Worm (Caenorhabditis elegans) whole organism, L4 larva: ENCODE measurements around the gene gakh-1.

Experiments used
- D1046.2 ChIP-seq: fragments of 200-800 bp; sonication (Bioruptor generic); IDR thresholded peaks from 2 replicates; pipeline ENCODE4 v1.3.6; 2022; ENCODE audit warnings: missing genetic modification characterization, missing compliant biosample characterization
- F37D6.2 ChIP-seq: sonication (generic microtip); optimal IDR thresholded peaks from 2 replicates; lab custom pipeline; 2016; ENCODE audit warnings: mild to moderate bottlenecking, missing genetic modification characterization, missing compliant biosample characterization
- F44E2.7 ChIP-seq: fragments of 200-800 bp; sonication (Bioruptor generic); IDR thresholded peaks from 2 replicates; pipeline ENCODE4 v2.1.2; 2022; ENCODE audit warnings: missing genetic modification characterization, missing compliant biosample characterization
- T26A8.4 ChIP-seq: fragments of 200-800 bp; sonication (Bioruptor generic); IDR thresholded peaks from 2 replicates; pipeline ENCODE4 v1.3.6; 2022; ENCODE audit warnings: missing genetic modification characterization, missing compliant biosample characterization
- Y105C5A.15 ChIP-seq: fragments of 200-800 bp; sonication (Bioruptor generic); IDR thresholded peaks from 2 replicates; pipeline ENCODE4 v1.3.6; 2022; ENCODE audit warnings: missing genetic modification characterization, missing compliant biosample characterization
- Y75B8A.6 ChIP-seq: fragments of 200-800 bp; sonication (Bioruptor generic); IDR thresholded peaks from 2 replicates; pipeline ENCODE4 v1.3.6; 2022; ENCODE audit warnings: missing genetic modification reagents, missing genetic modification characterization, missing compliant biosample characterization
- ZK546.5 ChIP-seq, 2 experiments: sonication (generic microtip); optimal IDR thresholded peaks; 2 replicates each; lab custom pipeline; 2017; ENCODE audit warnings: missing biosample characterization in 2 of 2, missing genetic modification characterization in 2 of 2
- aha-1 ChIP-seq: fragments of 150-350 bp; peaks from one replicate; lab custom pipeline; 2014; ENCODE audit warnings: missing biosample characterization, missing genetic modification characterization
- attf-4 ChIP-seq: sonication (generic microtip); optimal IDR thresholded peaks from 3 replicates; lab custom pipeline; 2017; ENCODE audit warnings: missing biosample characterization, missing genetic modification characterization
- ceh-32 ChIP-seq: sonication (generic microtip); optimal IDR thresholded peaks from 2 replicates; lab custom pipeline; 2016; ENCODE audit warnings: mild to moderate bottlenecking, missing genetic modification characterization, missing compliant biosample characterization; ENCODE audit not compliant: poor library complexity
- cey-2 ChIP-seq: sonication (generic microtip); optimal IDR thresholded peaks from 3 replicates; lab custom pipeline; 2017; ENCODE audit warnings: missing genetic modification characterization, mild to moderate bottlenecking, missing compliant biosample characterization, antibody characterized with exemption, borderline replicate concordance; ENCODE audit not compliant: insufficient read depth
- daf-16 ChIP-seq, 3 experiments: sonication (generic microtip); optimal IDR thresholded peaks; 2 replicates each; lab custom pipeline; 2016 to 2017; ENCODE audit warnings: missing genetic modification characterization in 3 of 3, missing genetic modification reagents in 3 of 3, mild to moderate bottlenecking in 2 of 3, missing compliant biosample characterization in 2 of 3, missing biosample characterization in 1 of 3, moderate library complexity in 1 of 3
- daf-19 ChIP-seq: fragments of 200-800 bp; sonication (Bioruptor generic); conservative IDR thresholded peaks from 2 replicates; pipeline ENCODE4 v1.3.6; 2022; ENCODE audit warnings: missing genetic modification characterization, missing compliant biosample characterization
- daf-8 ChIP-seq: fragments of 200-800 bp; sonication (Bioruptor generic); IDR thresholded peaks from 2 replicates; pipeline ENCODE4 v1.3.6; 2022; ENCODE audit warnings: missing genetic modification characterization, missing compliant biosample characterization
- dmd-6 ChIP-seq: fragments of 200-800 bp; sonication (Bioruptor generic); IDR thresholded peaks from 2 replicates; pipeline ENCODE4 v1.3.6; 2022; ENCODE audit warnings: missing genetic modification reagents, missing genetic modification characterization, missing compliant biosample characterization
- dmd-8 ChIP-seq: fragments of 200-800 bp; sonication (Bioruptor generic); IDR thresholded peaks from 2 replicates; pipeline ENCODE4 v1.3.6; 2022; ENCODE audit warnings: missing genetic modification characterization, missing compliant biosample characterization
- dmd-9 ChIP-seq: fragments of 200-800 bp; sonication (Bioruptor generic); IDR thresholded peaks from 2 replicates; pipeline ENCODE4 v1.3.6; 2022; ENCODE audit warnings: missing genetic modification reagents, missing genetic modification characterization, missing compliant biosample characterization
- duxl-1 ChIP-seq: sonication (generic microtip); optimal IDR thresholded peaks from 2 replicates; lab custom pipeline; 2016; ENCODE audit warnings: mild to moderate bottlenecking, missing genetic modification characterization, moderate library complexity, missing compliant biosample characterization; ENCODE audit not compliant: poor library complexity
- egl-27 ChIP-seq: sonication (generic microtip); optimal IDR thresholded peaks from 3 replicates; lab custom pipeline; 2017; ENCODE audit warnings: missing biosample characterization, missing genetic modification reagents, missing genetic modification characterization
- egl-43 ChIP-seq: fragments of 200-800 bp; sonication (Bioruptor generic); IDR thresholded peaks from 2 replicates; pipeline ENCODE4 v1.3.6; 2022; ENCODE audit warnings: missing genetic modification reagents, missing genetic modification characterization, missing compliant biosample characterization
- fkh-10 ChIP-seq: fragments of 150-350 bp; optimal IDR thresholded peaks from 2 replicates; lab custom pipeline; 2014; ENCODE audit warnings: missing biosample characterization, missing genetic modification reagents, missing genetic modification characterization
- fos-1 ChIP-seq: fragments of 150-350 bp; optimal IDR thresholded peaks from 2 replicates; lab custom pipeline; 2014; ENCODE audit warnings: missing biosample characterization, missing genetic modification characterization
- hif-1 ChIP-seq, 2 experiments: sonication (generic microtip); optimal IDR thresholded peaks; 2 replicates each; lab custom pipeline; 2016 to 2017; ENCODE audit warnings: missing compliant biosample characterization in 2 of 2, missing genetic modification characterization in 2 of 2, missing genetic modification reagents in 2 of 2, missing genotype in 2 of 2, mild to moderate bottlenecking in 1 of 2
- hlh-11 ChIP-seq: fragments of 200-800 bp; sonication (Bioruptor generic); optimal IDR thresholded peaks from 2 replicates; lab custom pipeline; 2018; ENCODE audit warnings: mild to moderate bottlenecking, missing genetic modification characterization, missing compliant biosample characterization
- hlh-30 ChIP-seq: sonication (generic microtip); optimal IDR thresholded peaks from 2 replicates; lab custom pipeline; 2017; ENCODE audit warnings: antibody characterized with exemption, mild to moderate bottlenecking, missing genetic modification characterization, missing compliant biosample characterization; ENCODE audit not compliant: insufficient read depth
- hmg-1.1 ChIP-seq: fragments of 200-800 bp; sonication (Bioruptor generic); IDR thresholded peaks from 2 replicates; pipeline ENCODE4 v1.3.6; 2022; ENCODE audit warnings: missing genetic modification reagents, missing genetic modification characterization, missing compliant biosample characterization
- jun-1 ChIP-seq: fragments of 150-350 bp; optimal IDR thresholded peaks from 2 replicates; lab custom pipeline; 2014; ENCODE audit warnings: missing biosample characterization, missing genetic modification reagents, missing genetic modification characterization
- lin-13 ChIP-seq: fragments of 150-350 bp; optimal IDR thresholded peaks from 2 replicates; lab custom pipeline; 2014; ENCODE audit warnings: missing biosample characterization, missing genetic modification reagents, missing genetic modification characterization
- lin-39 ChIP-seq: fragments of 150-350 bp; optimal IDR thresholded peaks from 2 replicates; lab custom pipeline; 2014; ENCODE audit warnings: missing biosample characterization, missing genetic modification reagents, missing genetic modification characterization
- lsy-2 ChIP-seq, 2 experiments: fragments of 150-350 bp in 1 of 2; sonication (generic microtip) in 1 of 2; optimal IDR thresholded peaks; 2 replicates each; lab custom pipeline; 2014 to 2017; ENCODE audit warnings: missing biosample characterization in 2 of 2, missing genetic modification characterization in 2 of 2
- madf-5 ChIP-seq, 2 experiments: fragments of 200-800 bp; sonication (Bioruptor generic); IDR thresholded peaks; 2 replicates each; pipeline ENCODE4 v1.3.6; 2022; ENCODE audit warnings: missing compliant biosample characterization in 2 of 2, missing genetic modification characterization in 2 of 2
- madf-9 ChIP-seq: fragments of 200-800 bp; sonication (Bioruptor generic); conservative IDR thresholded peaks from 2 replicates; pipeline ENCODE4 v1.3.6; 2022; ENCODE audit warnings: missing genetic modification reagents, missing genetic modification characterization, missing compliant biosample characterization
- mdt-29 ChIP-seq: fragments of 200-800 bp; sonication (Bioruptor generic); IDR thresholded peaks from 2 replicates; pipeline ENCODE4 v1.3.6; 2022; ENCODE audit warnings: missing genetic modification reagents, missing genetic modification characterization, missing compliant biosample characterization
- mxl-3 ChIP-seq: fragments of 200-800 bp; sonication (Bioruptor generic); optimal IDR thresholded peaks from 2 replicates; lab custom pipeline; 2018; ENCODE audit warnings: mild to moderate bottlenecking, missing genetic modification characterization, missing compliant biosample characterization
- nhr-11 ChIP-seq: fragments of 150-350 bp; optimal IDR thresholded peaks from 2 replicates; lab custom pipeline; 2014; ENCODE audit warnings: missing biosample characterization, missing genetic modification characterization
- nhr-111 ChIP-seq: fragments of 200-800 bp; sonication (Bioruptor generic); optimal IDR thresholded peaks from 2 replicates; lab custom pipeline; 2018; ENCODE audit warnings: mild to moderate bottlenecking, missing genetic modification characterization, missing compliant biosample characterization
- nhr-237 ChIP-seq: sonication (generic microtip); optimal IDR thresholded peaks from 2 replicates; lab custom pipeline; 2017; ENCODE audit warnings: missing biosample characterization, missing genetic modification characterization
- nhr-25 ChIP-seq: sonication (generic microtip); optimal IDR thresholded peaks from 2 replicates; lab custom pipeline; 2017; ENCODE audit warnings: missing genetic modification characterization, mild to moderate bottlenecking, missing compliant biosample characterization, antibody characterized with exemption, moderate library complexity, borderline replicate concordance; ENCODE audit not compliant: insufficient read depth
- nhr-28 ChIP-seq: fragments of 150-350 bp; optimal IDR thresholded peaks from 2 replicates; lab custom pipeline; 2014; ENCODE audit warnings: missing biosample characterization, missing genetic modification characterization
- nhr-41 ChIP-seq: fragments of 200-800 bp; sonication (Bioruptor generic); IDR thresholded peaks from 2 replicates; pipeline ENCODE4 v1.3.6; 2022; ENCODE audit warnings: missing genetic modification reagents, missing genetic modification characterization, missing compliant biosample characterization
- nhr-76 ChIP-seq: fragments of 150-350 bp; optimal IDR thresholded peaks from 2 replicates; lab custom pipeline; 2014; ENCODE audit warnings: missing biosample characterization, missing genetic modification characterization
- saeg-2 ChIP-seq: fragments of 200-800 bp; sonication (Bioruptor generic); IDR thresholded peaks from 2 replicates; pipeline ENCODE4 v1.3.6; 2022; ENCODE audit warnings: missing genetic modification reagents, missing genetic modification characterization, missing compliant biosample characterization
- sdz-12 ChIP-seq: fragments of 200-800 bp; sonication (Bioruptor generic); optimal IDR thresholded peaks from 2 replicates; lab custom pipeline; 2018; ENCODE audit warnings: mild to moderate bottlenecking, missing genetic modification characterization, missing compliant biosample characterization
- skn-1 ChIP-seq: fragments of 150-350 bp; optimal IDR thresholded peaks from 2 replicates; lab custom pipeline; 2014; ENCODE audit warnings: missing biosample characterization, missing genetic modification characterization
- snpc-1.2 ChIP-seq: fragments of 200-800 bp; sonication (Bioruptor generic); IDR thresholded peaks from 2 replicates; pipeline ENCODE4 v1.3.6; 2022; ENCODE audit warnings: missing genetic modification reagents, missing genetic modification characterization, missing compliant biosample characterization
- snpc-4 ChIP-seq: fragments of 150-350 bp; optimal IDR thresholded peaks from 2 replicates; lab custom pipeline; 2014; ENCODE audit warnings: missing biosample characterization, missing genetic modification characterization
- unc-130 ChIP-seq: sonication (generic microtip); optimal IDR thresholded peaks from 2 replicates; lab custom pipeline; 2016; ENCODE audit warnings: missing genetic modification reagents, missing genetic modification characterization, missing compliant biosample characterization
- unc-39 ChIP-seq: sonication (generic microtip); optimal IDR thresholded peaks from 2 replicates; lab custom pipeline; 2017; ENCODE audit warnings: missing biosample characterization, missing genetic modification characterization
- vab-7 ChIP-seq: fragments of 200-800 bp; sonication (Bioruptor generic); IDR thresholded peaks from 2 replicates; pipeline ENCODE4 v1.3.6; 2022; ENCODE audit warnings: missing genetic modification reagents, missing genetic modification characterization, missing compliant biosample characterization
- zfp-3 ChIP-seq: fragments of 200-800 bp; sonication (Bioruptor generic); conservative IDR thresholded peaks from 2 replicates; pipeline ENCODE4 v1.3.6; 2022; ENCODE audit warnings: missing genetic modification reagents, missing genetic modification characterization, missing compliant biosample characterization
- zip-2 ChIP-seq: fragments of 150-350 bp; optimal IDR thresholded peaks from 2 replicates; lab custom pipeline; 2014; ENCODE audit warnings: missing biosample characterization, missing genetic modification characterization

gakh-1 gene

ce11 chrX:5780672-5781182, 1.6 kb upstream of the gakh-1 start, which contains the start of gene sft-4 (continued):
- no peak for TF ChIP-seq snpc-1.2 (GFP tag; lab: Robert Waterston, UW)
- TF ChIP-seq lsy-2 (tag; optimal IDR thresholded peaks at IDR 0.05; lab: Kevin White, UChicago) = peak in 1 of 2 experiments; percentile 66
- peak; percentile 92 for TF ChIP-seq nhr-28 (tag; lab: Kevin White, UChicago)
- TF ChIP-seq daf-16 (GFP tag; optimal IDR thresholded peaks at IDR 0.05; lab: Kevin White, UChicago) = no peak
- no peak for TF ChIP-seq daf-16 (tag; optimal IDR thresholded peaks at IDR 0.05; lab: Kevin White, UChicago)
- TF ChIP-seq ZK546.5 (tag; optimal IDR thresholded peaks at IDR 0.05; lab: Kevin White, UChicago) = no peak
- TF ChIP-seq mxl-3 (GFP tag; lab: Kevin White, UChicago) = peak; percentile 87
- peak; percentile 75 for TF ChIP-seq hlh-30 (tag; lab: Kevin White, UChicago)
- no peak for TF ChIP-seq nhr-111 (GFP tag; lab: Kevin White, UChicago)
- no peak for TF ChIP-seq unc-130 (GFP tag; lab: Kevin White, UChicago)
- peak; percentile 92 for TF ChIP-seq aha-1 (tag; lab: Kevin White, UChicago)
- TF ChIP-seq jun-1 = no peak
- no peak for TF ChIP-seq nhr-25 (tag; lab: Kevin White, UChicago)
- TF ChIP-seq hlh-11 (tag; lab: Kevin White, UChicago) = peak; percentile 45
- TF ChIP-seq dmd-9 = no peak
- no peak for TF ChIP-seq madf-5 (GFP tag; IDR thresholded peaks at IDR 0.05; lab: Robert Waterston, UW)
- TF ChIP-seq fos-1 (tag; lab: Kevin White, UChicago) = no peak
- no peak for TF ChIP-seq saeg-2 (GFP tag; lab: Robert Waterston, UW)
- no peak for TF ChIP-seq cey-2 (tag; lab: Kevin White, UChicago)
- peak; percentile 26 for TF ChIP-seq nhr-11 (tag; lab: Kevin White, UChicago)
- TF ChIP-seq lin-13 = no peak
- TF ChIP-seq ceh-32 = no peak
- no peak for TF ChIP-seq nhr-76 (tag; lab: Kevin White, UChicago)
- no peak for TF ChIP-seq madf-9
- no peak for TF ChIP-seq egl-43 (GFP tag; lab: Robert Waterston, UW)
- TF ChIP-seq fkh-10 (GFP tag; lab: Kevin White, UChicago) = no peak
- TF ChIP-seq sdz-12 = no peak
- no peak for TF ChIP-seq duxl-1 (tag; lab: Kevin White, UChicago)
- TF ChIP-seq lin-39 (tag; lab: Kevin White, UChicago) = no peak
- no peak for TF ChIP-seq zfp-3
- no peak for TF ChIP-seq vab-7 (GFP tag; lab: Robert Waterston, UW)
- TF ChIP-seq dmd-6 = peak; percentile 35
- TF ChIP-seq skn-1 (tag; lab: Kevin White, UChicago) = no peak
- no peak for TF ChIP-seq mdt-29
- TF ChIP-seq daf-19 (GFP tag; lab: Robert Waterston, UW) = no peak
- TF ChIP-seq hmg-1.1 (GFP tag; lab: Robert Waterston, UW) = no peak
- no peak for TF ChIP-seq egl-27 (tag; lab: Kevin White, UChicago)
- no peak for TF ChIP-seq hif-1 (tag; optimal IDR thresholded peaks at IDR 0.05; lab: Kevin White, UChicago)
- TF ChIP-seq snpc-4 (tag; lab: Kevin White, UChicago) = no peak
- no peak for TF ChIP-seq Y75B8A.6 (GFP tag; lab: Robert Waterston, UW)
- no peak for TF ChIP-seq dmd-8
- no peak for TF ChIP-seq zip-2 (tag; lab: Kevin White, UChicago)
- no peak for TF ChIP-seq daf-8 (GFP tag; lab: Robert Waterston, UW)
- TF ChIP-seq Y105C5A.15 = no peak
- TF ChIP-seq D1046.2 (GFP tag; lab: Robert Waterston, UW) = no peak
- TF ChIP-seq T26A8.4 (GFP tag; lab: Robert Waterston, UW) = no peak
- no peak for TF ChIP-seq nhr-237
- TF ChIP-seq nhr-41 = no peak
- no peak for TF ChIP-seq attf-4 (tag; lab: Kevin White, UChicago)
- TF ChIP-seq F44E2.7 = no peak
- no peak for TF ChIP-seq unc-39 (tag; lab: Kevin White, UChicago)
- TF ChIP-seq F37D6.2 (tag; lab: Kevin White, UChicago) = no peak
